Worm (Caenorhabditis elegans) whole organism, L3 larva: ENCODE measurements around the gene lag-2.

Experiments used
- ZK546.5 ChIP-seq: sonication (generic microtip); optimal IDR thresholded peaks from 2 replicates; lab custom pipeline; 2017; ENCODE audit warnings: missing biosample characterization, missing genetic modification characterization
- aly-2 ChIP-seq: fragments of 150-350 bp; optimal IDR thresholded peaks from 2 replicates; lab custom pipeline; 2014; ENCODE audit warnings: missing biosample characterization, missing genetic modification characterization
- ama-1 ChIP-seq: fragments of 150-350 bp; optimal IDR thresholded peaks from 2 replicates; lab custom pipeline; 2018
- ceh-28 ChIP-seq: fragments of 150-350 bp; optimal IDR thresholded peaks from 2 replicates; lab custom pipeline; 2014; ENCODE audit warnings: missing biosample characterization, missing genetic modification reagents, missing genetic modification characterization
- ceh-82 ChIP-seq: fragments of 150-350 bp; optimal IDR thresholded peaks from 2 replicates; lab custom pipeline; 2014; ENCODE audit warnings: missing biosample characterization, missing genetic modification characterization
- ceh-9 ChIP-seq: sonication (generic microtip); optimal IDR thresholded peaks from 2 replicates; lab custom pipeline; 2018; ENCODE audit warnings: missing biosample characterization, missing genetic modification characterization
- egl-5 ChIP-seq: fragments of 150-350 bp; optimal IDR thresholded peaks from 2 replicates; lab custom pipeline; 2017; ENCODE audit warnings: missing biosample characterization, missing genetic modification reagents, missing genetic modification characterization, inconsistent platforms
- elt-2 ChIP-seq: sonication (generic microtip); optimal IDR thresholded peaks from 2 replicates; lab custom pipeline; 2016; ENCODE audit warnings: missing genetic modification reagents, mild to moderate bottlenecking, missing genetic modification characterization, missing compliant biosample characterization
- elt-3 ChIP-seq, 3 experiments: fragments of 150-350 bp in 1 of 3; sonication (generic microtip) in 2 of 3; optimal IDR thresholded peaks; 2 replicates in 2 of 3; 4 replicates in 1 of 3; lab custom pipeline; 2014 to 2017; ENCODE audit warnings: missing biosample characterization in 3 of 3, missing genetic modification characterization in 3 of 3
- eor-1 ChIP-seq, 2 experiments: fragments of 150-350 bp; optimal IDR thresholded peaks; 2 replicates each; lab custom pipeline; 2014 to 2018; ENCODE audit warnings: missing biosample characterization in 2 of 2, missing genetic modification characterization in 2 of 2
- fkh-2 ChIP-seq: fragments of 150-350 bp; optimal IDR thresholded peaks from 2 replicates; lab custom pipeline; 2014; ENCODE audit warnings: missing biosample characterization, missing genetic modification reagents, missing genetic modification characterization
- fos-1 ChIP-seq: fragments of 150-350 bp; optimal IDR thresholded peaks from 2 replicates; lab custom pipeline; 2014; ENCODE audit warnings: missing biosample characterization, missing genetic modification characterization
- hmg-11 ChIP-seq: sonication (generic microtip); optimal IDR thresholded peaks from 2 replicates; lab custom pipeline; 2016; ENCODE audit warnings: missing genetic modification characterization, missing compliant biosample characterization
- jun-1 ChIP-seq: fragments of 150-350 bp; optimal IDR thresholded peaks from 2 replicates; lab custom pipeline; 2014; ENCODE audit warnings: missing biosample characterization, missing genetic modification reagents, missing genetic modification characterization
- lin-15B ChIP-seq: fragments of 150-350 bp; optimal IDR thresholded peaks from 2 replicates; lab custom pipeline; 2014; ENCODE audit warnings: missing biosample characterization, missing genetic modification characterization
- lin-39 ChIP-seq: fragments of 150-350 bp; optimal IDR thresholded peaks from 2 replicates; lab custom pipeline; 2018; ENCODE audit warnings: missing biosample characterization, missing genetic modification reagents, missing genetic modification characterization
- mml-1 ChIP-seq: fragments of 150-350 bp; sonication (generic microtip); optimal IDR thresholded peaks from 3 replicates; lab custom pipeline; 2014; ENCODE audit warnings: missing biosample characterization, missing genetic modification characterization
- nhr-11 ChIP-seq: fragments of 150-350 bp; optimal IDR thresholded peaks from 2 replicates; lab custom pipeline; 2014; ENCODE audit warnings: missing biosample characterization, missing genetic modification characterization
- nhr-12 ChIP-seq: fragments of 150-350 bp; optimal IDR thresholded peaks from 2 replicates; lab custom pipeline; 2014; ENCODE audit warnings: missing biosample characterization, missing genetic modification characterization
- nhr-237 ChIP-seq: fragments of 150-350 bp; optimal IDR thresholded peaks from 2 replicates; lab custom pipeline; 2014; ENCODE audit warnings: missing biosample characterization, missing genetic modification characterization
- nhr-28 ChIP-seq: fragments of 150-350 bp; optimal IDR thresholded peaks from 2 replicates; lab custom pipeline; 2014; ENCODE audit warnings: missing biosample characterization, missing genetic modification characterization
- nhr-43 ChIP-seq: sonication (generic microtip); optimal IDR thresholded peaks from 2 replicates; lab custom pipeline; 2016; ENCODE audit warnings: mild to moderate bottlenecking, missing genetic modification characterization, missing compliant biosample characterization; ENCODE audit not compliant: poor library complexity, severe bottlenecking
- nhr-77 ChIP-seq: fragments of 150-350 bp; optimal IDR thresholded peaks from 2 replicates; lab custom pipeline; 2014; ENCODE audit warnings: missing biosample characterization, missing genetic modification characterization
- pha-4 ChIP-seq: fragments of 150-350 bp; optimal IDR thresholded peaks from 2 replicates; lab custom pipeline; 2014; ENCODE audit warnings: missing biosample characterization, missing genetic modification reagents, missing genetic modification characterization
- sea-2 ChIP-seq: fragments of 150-350 bp; sonication (generic microtip); optimal IDR thresholded peaks from 4 replicates; lab custom pipeline; 2014; ENCODE audit warnings: missing biosample characterization, missing genetic modification reagents, missing genetic modification characterization
- snpc-4 ChIP-seq: fragments of 150-350 bp; optimal IDR thresholded peaks from 2 replicates; lab custom pipeline; 2014; ENCODE audit warnings: missing biosample characterization, missing genetic modification characterization
- tbx-2 ChIP-seq: sonication (generic microtip); optimal IDR thresholded peaks from 2 replicates; lab custom pipeline; 2016; ENCODE audit warnings: mild to moderate bottlenecking, missing genetic modification characterization, missing compliant biosample characterization
- unc-39 ChIP-seq: sonication (generic microtip); optimal IDR thresholded peaks from 4 replicates; lab custom pipeline; 2017; ENCODE audit warnings: missing biosample characterization, missing genetic modification characterization
- unc-62 ChIP-seq: fragments of 150-350 bp; sonication (generic microtip); optimal IDR thresholded peaks from 4 replicates; lab custom pipeline; 2014; ENCODE audit warnings: missing biosample characterization, missing genetic modification reagents, missing genetic modification characterization
- zag-1 ChIP-seq: fragments of 150-350 bp; optimal IDR thresholded peaks from 2 replicates; lab custom pipeline; 2014; ENCODE audit warnings: missing biosample characterization, missing genetic modification characterization
- ztf-11 ChIP-seq: fragments of 150-350 bp; optimal IDR thresholded peaks from 2 replicates; lab custom pipeline; 2014; ENCODE audit warnings: missing biosample characterization, missing genetic modification characterization
- ztf-4 ChIP-seq: fragments of 150-350 bp; optimal IDR thresholded peaks from 2 replicates; lab custom pipeline; 2014; ENCODE audit warnings: missing biosample characterization, missing genetic modification characterization

Gene lag-2

DNA sequence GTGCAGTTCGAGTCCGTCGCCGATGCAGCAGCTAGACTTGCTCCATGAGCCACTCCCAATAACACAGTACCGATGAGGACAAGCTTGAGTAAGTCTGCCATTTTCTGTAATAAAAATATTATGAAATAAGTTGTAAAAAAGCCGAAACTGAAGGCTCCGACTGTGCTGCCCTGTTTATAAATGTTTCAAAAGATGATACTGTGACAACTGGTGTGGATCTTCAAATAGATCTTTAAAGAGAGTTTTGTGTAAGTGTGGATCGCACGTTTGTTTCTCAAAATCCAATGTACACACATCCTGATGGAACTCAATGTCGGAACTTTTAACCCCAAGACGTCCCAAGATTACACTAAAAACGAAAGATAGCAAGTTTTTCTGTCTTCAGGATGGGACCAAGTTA, 19.5 kb upstream of the lag-2 start, which contains the start of gene C36C5.15:
Gene C36C5.15, minus strand, starts transcription at position 101 of the 400 bp plus-strand sequence.
- TF ChIP-seq nhr-11 (tag; lab: Kevin White, UChicago), result no peak
- no peak for TF ChIP-seq tbx-2 (tag; lab: Kevin White, UChicago)
- TF ChIP-seq ceh-28 (tag; lab: Kevin White, UChicago), result no peak
- TF ChIP-seq nhr-237, result no peak
- TF ChIP-seq ceh-9, result no peak
- TF ChIP-seq ceh-82 (tag; lab: Kevin White, UChicago), result no peak
- TF ChIP-seq snpc-4 (tag; lab: Kevin White, UChicago), result no peak
- TF ChIP-seq fos-1 (tag; lab: Kevin White, UChicago), result no peak
- TF ChIP-seq zag-1 (tag; lab: Kevin White, UChicago), result no peak
- no peak for TF ChIP-seq unc-62 (GFP tag; lab: Kevin White, UChicago)
- no peak for TF ChIP-seq nhr-77
- no peak for TF ChIP-seq eor-1 (tag; optimal IDR thresholded peaks at IDR 0.05; lab: Kevin White, UChicago)
- no peak for TF ChIP-seq nhr-28 (tag; lab: Kevin White, UChicago)
- TF ChIP-seq, all 47 proteins: peak for 0

DNA sequence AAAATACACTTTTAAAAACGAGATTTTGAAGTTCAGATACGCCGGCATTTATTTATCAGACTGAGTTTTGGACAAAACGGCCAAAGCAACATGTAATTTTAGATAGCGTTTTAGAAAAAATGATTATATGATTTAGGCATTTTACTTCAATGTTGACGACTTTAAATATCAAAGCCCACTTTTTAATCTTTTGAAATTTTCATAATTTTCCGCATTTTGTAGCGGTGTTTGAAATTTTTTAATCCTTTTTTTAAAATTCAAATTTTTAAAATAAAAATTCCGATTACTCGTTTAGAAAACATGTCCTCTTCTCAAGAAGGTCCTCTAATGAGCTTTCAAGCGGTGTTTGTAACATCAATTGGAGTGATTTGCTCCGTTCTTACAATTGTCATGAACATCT, 18.3 kb upstream of the lag-2 start, which contains the start of gene srbc-6:
Gene srbc-6, plus strand, starts transcription at position 301 of the 400 bp plus-strand sequence.
- TF ChIP-seq lin-15B (tag; lab: Kevin White, UChicago) (no peak), elt-3 (tag; optimal IDR thresholded peaks at IDR 0.05; lab: Kevin White, UChicago) (no peak), nhr-237 (no peak), lin-39 (tag; lab: Kevin White, UChicago) (no peak), mml-1 (tag; lab: Kevin White, UChicago) (no peak), jun-1 (no peak), ztf-4 (tag; lab: Kevin White, UChicago) (no peak), unc-62 (GFP tag; lab: Kevin White, UChicago) (no peak), hmg-11 (tag; lab: Kevin White, UChicago) (no peak), pha-4 (tag; lab: Kevin White, UChicago) (no peak), snpc-4 (tag; lab: Kevin White, UChicago) (no peak), unc-39 (tag; lab: Kevin White, UChicago) (no peak), elt-2 (tag; lab: Kevin White, UChicago) (no peak), nhr-43 (tag; lab: Kevin White, UChicago) (no peak), fkh-2 (tag; lab: Kevin White, UChicago) (no peak), ceh-9 (no peak), ama-1 (no peak), aly-2 (tag; lab: Kevin White, UChicago) (no peak), egl-5 (tag; lab: Kevin White, UChicago) (no peak)

DNA sequence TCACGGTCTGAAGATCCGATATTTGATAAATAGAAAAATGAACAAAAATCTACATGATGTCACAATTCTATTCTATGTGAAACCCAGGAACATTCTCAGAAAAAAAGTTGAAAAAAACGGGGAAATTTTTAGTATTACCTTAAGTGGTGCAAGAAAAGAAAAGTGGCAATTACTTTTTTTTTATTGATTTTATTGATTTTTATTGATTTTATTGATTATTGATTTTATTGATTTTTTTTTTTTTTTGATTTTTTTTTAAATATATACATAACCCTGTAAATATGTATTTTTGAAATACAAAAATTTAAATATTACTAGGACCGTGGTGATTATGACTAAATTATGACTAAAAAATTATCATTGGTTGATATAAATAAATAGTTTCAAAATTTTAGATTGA, 16.5 kb upstream of the lag-2 start:
- TF ChIP-seq pha-4 (tag; lab: Kevin White, UChicago), result no peak
- TF ChIP-seq nhr-12 (tag; lab: Kevin White, UChicago), result no peak
- peak; percentile 89 for TF ChIP-seq ceh-28 (tag; lab: Kevin White, UChicago)
- no peak for TF ChIP-seq hmg-11 (tag; lab: Kevin White, UChicago)
- no peak for TF ChIP-seq mml-1 (tag; lab: Kevin White, UChicago)
- TF ChIP-seq nhr-77, result no peak

DNA sequence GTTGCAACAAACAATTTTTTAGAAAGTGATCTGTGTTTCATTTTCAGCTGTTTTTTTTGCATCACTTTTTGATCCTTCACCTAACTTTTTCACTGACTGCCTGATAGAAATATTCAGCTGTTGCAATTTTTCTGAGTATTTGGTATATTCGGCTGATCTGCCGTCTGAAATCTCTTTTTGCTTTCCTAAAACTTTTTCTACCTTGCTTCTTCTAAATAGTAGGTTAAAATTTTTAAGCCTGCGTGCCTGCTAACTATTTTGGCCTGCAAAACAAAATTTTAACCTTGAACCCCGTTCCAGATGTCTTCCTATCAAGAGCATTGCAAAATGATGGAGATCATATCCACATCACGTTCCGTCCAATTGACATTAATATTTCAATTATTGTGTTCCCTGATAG, 12.0 kb upstream of the lag-2 start, which contains the start of gene srab-8:
Gene srab-8, plus strand, starts transcription at position 301 of the 400 bp plus-strand sequence.
- no peak for TF ChIP-seq zag-1 (tag; lab: Kevin White, UChicago)
- no peak for TF ChIP-seq sea-2 (GFP tag; lab: Kevin White, UChicago)
- TF ChIP-seq aly-2 (tag; lab: Kevin White, UChicago), result no peak
- TF ChIP-seq nhr-77, result no peak
- no peak for TF ChIP-seq jun-1
- no peak for TF ChIP-seq ztf-11 (tag; lab: Kevin White, UChicago)

DNA sequence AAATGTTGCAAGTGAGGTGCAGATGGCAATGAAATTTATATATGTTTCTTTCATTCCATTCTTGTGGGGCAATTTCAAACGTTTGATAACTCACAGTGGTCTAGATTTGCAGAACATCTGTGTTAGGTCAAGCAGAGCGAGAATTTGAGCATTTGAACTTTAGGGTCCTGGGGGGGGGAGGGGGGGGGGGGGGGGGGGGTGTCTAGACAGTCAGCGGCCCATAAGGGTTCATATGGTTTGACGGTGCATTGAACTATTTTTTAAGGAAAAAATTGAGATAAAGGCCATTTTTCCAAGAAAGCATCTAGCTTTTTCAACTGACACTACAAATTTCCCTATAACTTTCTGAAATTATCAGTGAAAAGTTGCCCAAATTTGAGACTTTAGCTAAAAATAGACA, 2.3 kb upstream of the lag-2 start:
- no peak for TF ChIP-seq nhr-11 (tag; lab: Kevin White, UChicago)
- no peak for TF ChIP-seq ZK546.5
- TF ChIP-seq fos-1 (tag; lab: Kevin White, UChicago), result no peak
- no peak for TF ChIP-seq ztf-4 (tag; lab: Kevin White, UChicago)
- no peak for TF ChIP-seq nhr-43 (tag; lab: Kevin White, UChicago)
- TF ChIP-seq mml-1 (tag; lab: Kevin White, UChicago), result no peak
- no peak for TF ChIP-seq nhr-77
- no peak for TF ChIP-seq sea-2 (GFP tag; lab: Kevin White, UChicago)
- TF ChIP-seq, all 47 proteins: peak for 0
